Worm (Caenorhabditis elegans) whole organism, L1 larva: Measurements from ENCODE around the gene pxf-1.

Source experiments
- C16A3.4 ChIP-seq: fragments of 150-350 bp; optimal IDR thresholded peaks from 2 replicates; lab custom pipeline; 2014; ENCODE audit warnings: missing biosample characterization, missing genetic modification characterization
- F16B12.6 ChIP-seq: fragments of 150-350 bp; optimal IDR thresholded peaks from 2 replicates; lab custom pipeline; 2014; ENCODE audit warnings: missing biosample characterization, missing genetic modification characterization
- aha-1 ChIP-seq: fragments of 150-350 bp; optimal IDR thresholded peaks from 2 replicates; lab custom pipeline; 2014; ENCODE audit warnings: missing biosample characterization, missing genetic modification characterization
- alr-1 ChIP-seq: fragments of 200-800 bp; sonication (Bioruptor generic); optimal IDR thresholded peaks from 2 replicates; lab custom pipeline; 2018; ENCODE audit warnings: borderline replicate concordance, mild to moderate bottlenecking, missing genetic modification characterization, missing compliant biosample characterization
- ama-1 ChIP-seq: fragments of 150-350 bp; optimal IDR thresholded peaks from 2 replicates; lab custom pipeline; 2014
- ceh-63 ChIP-seq: fragments of 200-800 bp; sonication (Bioruptor generic); optimal IDR thresholded peaks from 2 replicates; lab custom pipeline; 2018; ENCODE audit warnings: mild to moderate bottlenecking, missing genetic modification characterization, missing compliant biosample characterization
- ceh-8 ChIP-seq: fragments of 200-800 bp; sonication (Bioruptor generic); optimal IDR thresholded peaks from 2 replicates; lab custom pipeline; 2018; ENCODE audit warnings: mild to moderate bottlenecking, missing genetic modification characterization, moderate library complexity, missing compliant biosample characterization
- dpl-1 ChIP-seq, 3 experiments: fragments of 150-350 bp in 2 of 3; sonication (generic microtip) in 1 of 3; optimal IDR thresholded peaks; 2 replicates each; lab custom pipeline; 2014 to 2017; ENCODE audit warnings: missing biosample characterization in 3 of 3, missing genetic modification characterization in 3 of 3, missing genetic modification reagents in 3 of 3
- dsc-1 ChIP-seq: sonication (generic microtip); optimal IDR thresholded peaks from 2 replicates; lab custom pipeline; 2016; ENCODE audit warnings: mild to moderate bottlenecking, missing genetic modification characterization, missing compliant biosample characterization
- efl-3 ChIP-seq: fragments of 200-800 bp; sonication (Bioruptor generic); optimal IDR thresholded peaks from 2 replicates; lab custom pipeline; 2018; ENCODE audit warnings: mild to moderate bottlenecking, missing genetic modification characterization, missing compliant biosample characterization
- egl-13 ChIP-seq: sonication (generic microtip); optimal IDR thresholded peaks from 2 replicates; lab custom pipeline; 2016; ENCODE audit warnings: missing genotype, missing genetic modification reagents, missing genetic modification characterization, missing compliant biosample characterization
- elt-2 ChIP-seq: sonication (generic microtip); optimal IDR thresholded peaks from 2 replicates; lab custom pipeline; 2016; ENCODE audit warnings: missing genetic modification characterization, mild to moderate bottlenecking, inconsistent platforms, missing compliant biosample characterization, missing genetic modification reagents
- ets-5 ChIP-seq: fragments of 200-800 bp; sonication (Bioruptor generic); IDR thresholded peaks from 2 replicates; pipeline ENCODE4 v1.3.6; 2022; ENCODE audit warnings: missing genetic modification characterization, missing compliant biosample characterization
- fkh-10 ChIP-seq: sonication (generic microtip); optimal IDR thresholded peaks from 2 replicates; lab custom pipeline; 2017; ENCODE audit warnings: missing biosample characterization, missing genetic modification reagents, missing genetic modification characterization
- fkh-4 ChIP-seq: sonication (generic microtip); optimal IDR thresholded peaks from 2 replicates; lab custom pipeline; 2016; ENCODE audit warnings: missing compliant biosample characterization, missing genetic modification characterization, borderline replicate concordance
- fkh-8 ChIP-seq: sonication (generic microtip); optimal IDR thresholded peaks from 2 replicates; lab custom pipeline; 2016; ENCODE audit warnings: mild to moderate bottlenecking, missing genetic modification characterization, missing compliant biosample characterization
- fos-1 ChIP-seq: fragments of 150-350 bp; optimal IDR thresholded peaks from 2 replicates; lab custom pipeline; 2014; ENCODE audit warnings: missing biosample characterization, missing genetic modification characterization
- grh-1 ChIP-seq: fragments of 200-800 bp; sonication (Bioruptor generic); IDR thresholded peaks from 2 replicates; pipeline ENCODE4 v1.3.6; 2022; ENCODE audit warnings: missing genetic modification reagents, missing genetic modification characterization, missing compliant biosample characterization
- hlh-4 ChIP-seq: sonication (generic microtip); optimal IDR thresholded peaks from 2 replicates; lab custom pipeline; 2016; ENCODE audit warnings: mild to moderate bottlenecking, missing genetic modification characterization, missing compliant biosample characterization
- irx-1 ChIP-seq: sonication (generic microtip); optimal IDR thresholded peaks from 2 replicates; lab custom pipeline; 2016; ENCODE audit warnings: missing genetic modification characterization, missing compliant biosample characterization
- isw-1 ChIP-seq: fragments of 200-800 bp; sonication (Bioruptor generic); IDR thresholded peaks from 2 replicates; pipeline ENCODE4 v1.3.6; 2022; ENCODE audit warnings: missing genetic modification characterization, missing compliant biosample characterization
- jun-1 ChIP-seq: fragments of 150-350 bp; optimal IDR thresholded peaks from 2 replicates; lab custom pipeline; 2014; ENCODE audit warnings: missing biosample characterization, missing genetic modification reagents, missing genetic modification characterization
- lin-13 ChIP-seq: fragments of 150-350 bp; optimal IDR thresholded peaks from 2 replicates; lab custom pipeline; 2014; ENCODE audit warnings: missing biosample characterization, missing genetic modification reagents, missing genetic modification characterization
- lin-14 ChIP-seq: fragments of 200-800 bp; sonication (Bioruptor generic); optimal IDR thresholded peaks from 2 replicates; lab custom pipeline; 2018; ENCODE audit warnings: mild to moderate bottlenecking, missing genetic modification characterization, moderate library complexity, missing compliant biosample characterization
- lin-39 ChIP-seq: fragments of 150-350 bp; optimal IDR thresholded peaks from 2 replicates; lab custom pipeline; 2014; ENCODE audit warnings: missing biosample characterization, missing genetic modification reagents, missing genetic modification characterization
- lir-3 ChIP-seq: sonication (generic microtip); optimal IDR thresholded peaks from 2 replicates; lab custom pipeline; 2016; ENCODE audit warnings: mild to moderate bottlenecking, missing genetic modification characterization, moderate library complexity, missing compliant biosample characterization; ENCODE audit not compliant: poor library complexity
- mab-9 ChIP-seq: fragments of 200-800 bp; sonication (Bioruptor generic); IDR thresholded peaks from 2 replicates; pipeline ENCODE4 v1.3.6; 2022; ENCODE audit warnings: missing genetic modification reagents, missing genetic modification characterization, missing compliant biosample characterization
- mdl-1 ChIP-seq, 2 experiments: fragments of 150-350 bp; optimal IDR thresholded peaks; 2 replicates each; lab custom pipeline; 2014 to 2017; ENCODE audit warnings: missing biosample characterization in 2 of 2, missing genetic modification characterization in 2 of 2, inconsistent platforms in 1 of 2
- mep-1 ChIP-seq: fragments of 150-350 bp; optimal IDR thresholded peaks from 2 replicates; lab custom pipeline; 2014; ENCODE audit warnings: missing biosample characterization, missing genetic modification characterization
- nhr-11 ChIP-seq: fragments of 150-350 bp; optimal IDR thresholded peaks from 2 replicates; lab custom pipeline; 2014; ENCODE audit warnings: missing biosample characterization, missing genetic modification characterization
- nhr-12 ChIP-seq: sonication (generic microtip); optimal IDR thresholded peaks from 2 replicates; lab custom pipeline; 2017; ENCODE audit warnings: missing biosample characterization, missing genetic modification characterization
- nhr-19 ChIP-seq: fragments of 200-800 bp; sonication (Bioruptor generic); conservative IDR thresholded peaks from 2 replicates; pipeline ENCODE4 v1.3.6; 2022; ENCODE audit warnings: missing genetic modification characterization, missing compliant biosample characterization
- nhr-20 ChIP-seq: sonication (generic microtip); optimal IDR thresholded peaks from 2 replicates; lab custom pipeline; 2016; ENCODE audit warnings: mild to moderate bottlenecking, missing genetic modification characterization, missing compliant biosample characterization
- nhr-237 ChIP-seq: fragments of 150-350 bp; optimal IDR thresholded peaks from 2 replicates; lab custom pipeline; 2014; ENCODE audit warnings: missing biosample characterization, missing genetic modification characterization
- nhr-47 ChIP-seq: sonication (generic microtip); optimal IDR thresholded peaks from 2 replicates; lab custom pipeline; 2016; ENCODE audit warnings: mild to moderate bottlenecking, missing genetic modification characterization, moderate library complexity, missing compliant biosample characterization
- nhr-71 ChIP-seq: sonication (generic microtip); optimal IDR thresholded peaks from 2 replicates; lab custom pipeline; 2016; ENCODE audit warnings: mild to moderate bottlenecking, missing genetic modification characterization, moderate library complexity, missing compliant biosample characterization
- nhr-76 ChIP-seq: sonication (generic microtip); optimal IDR thresholded peaks from 2 replicates; lab custom pipeline; 2017; ENCODE audit warnings: missing biosample characterization, missing genetic modification characterization
- nhr-77 ChIP-seq: fragments of 150-350 bp; optimal IDR thresholded peaks from 2 replicates; lab custom pipeline; 2014; ENCODE audit warnings: missing biosample characterization, missing genetic modification characterization
- nhr-85 ChIP-seq: sonication (generic microtip); peaks from one replicate; lab custom pipeline; 2016; ENCODE audit warnings: missing genetic modification characterization, inconsistent platforms, missing compliant biosample characterization
- nhr-90 ChIP-seq: sonication (generic microtip); optimal IDR thresholded peaks from 2 replicates; lab custom pipeline; 2016; ENCODE audit warnings: mild to moderate bottlenecking, missing genetic modification characterization, missing compliant biosample characterization; ENCODE audit not compliant: poor library complexity
- pqm-1 ChIP-seq: sonication (generic microtip); optimal IDR thresholded peaks from 3 replicates; lab custom pipeline; 2017; ENCODE audit warnings: missing biosample characterization, missing genetic modification characterization
- rnt-1 ChIP-seq: sonication (generic microtip); optimal IDR thresholded peaks from 2 replicates; lab custom pipeline; 2016; ENCODE audit warnings: mild to moderate bottlenecking, missing genetic modification characterization, moderate library complexity, missing compliant biosample characterization
- snpc-4 ChIP-seq: fragments of 150-350 bp; optimal IDR thresholded peaks from 2 replicates; lab custom pipeline; 2014; ENCODE audit warnings: missing biosample characterization, missing genetic modification characterization
- sox-4 ChIP-seq: sonication (generic microtip); optimal IDR thresholded peaks from 2 replicates; lab custom pipeline; 2016; ENCODE audit warnings: missing genetic modification characterization, missing compliant biosample characterization
- sptf-1 ChIP-seq: fragments of 150-350 bp; optimal IDR thresholded peaks from 2 replicates; lab custom pipeline; 2014; ENCODE audit warnings: missing biosample characterization, missing genetic modification characterization
- swsn-7 ChIP-seq: sonication (generic microtip); optimal IDR thresholded peaks from 2 replicates; lab custom pipeline; 2016; ENCODE audit warnings: missing genetic modification characterization, missing compliant biosample characterization
- tbx-2 ChIP-seq: sonication (generic microtip); optimal IDR thresholded peaks from 2 replicates; lab custom pipeline; 2016; ENCODE audit warnings: missing genetic modification characterization, missing compliant biosample characterization
- tlp-1 ChIP-seq: fragments of 150-350 bp; optimal IDR thresholded peaks from 2 replicates; lab custom pipeline; 2014; ENCODE audit warnings: missing biosample characterization, missing genetic modification characterization
- unc-62 ChIP-seq: fragments of 150-350 bp; optimal IDR thresholded peaks from 2 replicates; lab custom pipeline; 2014; ENCODE audit warnings: missing biosample characterization, missing genetic modification reagents, missing genetic modification characterization
- unc-86 ChIP-seq: sonication (generic microtip); optimal IDR thresholded peaks from 2 replicates; lab custom pipeline; 2016; ENCODE audit warnings: missing genetic modification characterization, missing compliant biosample characterization
- unc-98 ChIP-seq: fragments of 200-800 bp; sonication (Bioruptor generic); IDR thresholded peaks from 2 replicates; pipeline ENCODE4 v1.3.6; 2022; ENCODE audit warnings: missing genetic modification characterization, missing compliant biosample characterization
- xbp-1 ChIP-seq: sonication (generic microtip); optimal IDR thresholded peaks from 2 replicates; lab custom pipeline; 2016; ENCODE audit warnings: missing genetic modification characterization, missing compliant biosample characterization
- zag-1 ChIP-seq: fragments of 150-350 bp; optimal IDR thresholded peaks from 2 replicates; lab custom pipeline; 2014; ENCODE audit warnings: missing biosample characterization, missing genetic modification characterization

The pxf-1 gene

ce11 chrIV:10151439-10151997 lies 22.6 kb downstream of the pxf-1 start, which contains the start of gene copg-1 (continued):
- TF ChIP-seq F16B12.6 (peak; percentile 91), isw-1 (peak; percentile 34), fkh-10 (GFP tag; lab: Kevin White, UChicago) (no peak), ceh-63 (GFP tag; lab: Kevin White, UChicago) (no peak), zag-1 (tag; lab: Kevin White, UChicago) (no peak), mab-9 (GFP tag; lab: Robert Waterston, UW) (no peak), nhr-12 (no peak), fkh-4 (tag; lab: Kevin White, UChicago) (no peak), unc-86 (tag; lab: Kevin White, UChicago) (peak; percentile 50), egl-13 (tag; lab: Kevin White, UChicago) (no peak), dpl-1 (GFP tag; optimal IDR thresholded peaks at IDR 0.05; lab: Kevin White, UChicago) (peak; percentile 45 to 74 (median 62)), ama-1 (no peak), nhr-76 (tag; lab: Kevin White, UChicago) (no peak), aha-1 (tag; lab: Kevin White, UChicago) (no peak), unc-98 (GFP tag; lab: Robert Waterston, UW) (no peak), tbx-2 (tag; lab: Kevin White, UChicago) (peak; percentile 51), pqm-1 (tag; lab: Kevin White, UChicago) (no peak), sptf-1 (no peak), ceh-8 (GFP tag; lab: Kevin White, UChicago) (no peak), ets-5 (GFP tag; lab: Robert Waterston, UW) (no peak), C16A3.4 (tag; lab: Kevin White, UChicago) (peak; percentile 35), dsc-1 (tag; lab: Kevin White, UChicago) (peak; percentile 33), grh-1 (GFP tag; lab: Robert Waterston, UW) (no peak), mdl-1 (tag; optimal IDR thresholded peaks at IDR 0.05; lab: Kevin White, UChicago) (peak in 1 of 2 experiments; percentile 34), rnt-1 (tag; lab: Kevin White, UChicago) (peak; percentile 37), snpc-4 (peak; percentile 32), hlh-4 (tag; lab: Kevin White, UChicago) (no peak), fkh-8 (tag; lab: Kevin White, UChicago) (peak; percentile 28), lin-39 (tag; lab: Kevin White, UChicago) (no peak), lin-14 (GFP tag; lab: Kevin White, UChicago) (peak; percentile 73), nhr-11 (no peak), xbp-1 (tag; lab: Kevin White, UChicago) (peak; percentile 57), mep-1 (tag; lab: Kevin White, UChicago) (peak; percentile 91), swsn-7 (peak; percentile 49), nhr-19 (GFP tag; lab: Robert Waterston, UW) (peak; percentile 20; the same call in 1 of the 2 replicates), nhr-77 (tag; lab: Kevin White, UChicago) (peak; percentile 5), unc-62 (no peak), elt-2 (tag; lab: Kevin White, UChicago) (no peak), jun-1 (tag; lab: Kevin White, UChicago) (no peak), nhr-71 (tag; lab: Kevin White, UChicago) (peak; percentile 65), efl-3 (GFP tag; lab: Kevin White, UChicago) (no peak), tlp-1 (tag; lab: Kevin White, UChicago) (no peak), sox-4 (tag; lab: Kevin White, UChicago) (no peak), nhr-90 (tag; lab: Kevin White, UChicago) (peak; percentile 13), nhr-20 (tag; lab: Kevin White, UChicago) (peak; percentile 66), alr-1 (tag; lab: Kevin White, UChicago) (no peak), lir-3 (tag; lab: Kevin White, UChicago) (no peak), fos-1 (tag; lab: Kevin White, UChicago) (no peak), nhr-85 (tag; lab: Kevin White, UChicago) (peak; percentile 48), nhr-237 (tag; lab: Kevin White, UChicago) (no peak), irx-1 (tag; lab: Kevin White, UChicago) (peak; percentile 33), nhr-47 (peak; percentile 67), lin-13 (GFP tag; lab: Kevin White, UChicago) (peak; percentile 6)
